Fruit fly (Drosophila melanogaster) whole organism, wandering third instar larva: ENCODE data around the gene CG10581.

ENCODE experiments used
- Myc ChIP-seq: fragments of >200 bp; optimal IDR thresholded peaks from 2 replicates; lab custom pipeline; 2017
- OdsH ChIP-seq: fragments of 200-800 bp; sonication (Bioruptor generic); optimal IDR thresholded peaks from 2 replicates; lab custom pipeline; 2016; ENCODE audit warnings: missing biosample characterization, mild to moderate bottlenecking, missing genetic modification characterization
- brk ChIP-seq: fragments of 200-800 bp; sonication (Bioruptor generic); optimal IDR thresholded peaks from 2 replicates; lab custom pipeline; 2016; ENCODE audit warnings: missing biosample characterization, mild to moderate bottlenecking, missing genetic modification characterization
- dl ChIP-seq, 2 experiments: fragments of 175-275, 200-275 bp in 1 of 2; fragments of 200-275 bp in 1 of 2; sonication (Bioruptor generic); optimal IDR thresholded peaks; lab custom pipeline; 2018; ENCODE audit warnings: mild to moderate bottlenecking in 2 of 2, missing biosample characterization in 2 of 2, missing genetic modification characterization in 2 of 2, moderate library complexity in 2 of 2; ENCODE audit not compliant: partially characterized antibody in 2 of 2, insufficient read depth in 1 of 2
- dmrt93B ChIP-seq: fragments of 200-800 bp; sonication (Bioruptor generic); optimal IDR thresholded peaks from 2 replicates; lab custom pipeline; 2018; ENCODE audit warnings: missing biosample characterization, mild to moderate bottlenecking, missing genetic modification characterization
- dsf ChIP-seq: sonication (Bioruptor generic); optimal IDR thresholded peaks from 2 replicates; lab custom pipeline; 2016; ENCODE audit warnings: missing biosample characterization, missing genetic modification characterization, borderline replicate concordance
- fru ChIP-seq: fragments of 200-800 bp; sonication (Bioruptor generic); optimal IDR thresholded peaks from 3 replicates; lab custom pipeline; 2016; ENCODE audit warnings: missing biosample characterization, mild to moderate bottlenecking, missing genetic modification characterization
- h ChIP-seq: fragments of 200-800 bp; sonication (Bioruptor generic); optimal IDR thresholded peaks from 3 replicates; lab custom pipeline; 2016; ENCODE audit warnings: missing biosample characterization, mild to moderate bottlenecking, missing genetic modification characterization
- jim ChIP-seq: fragments of 175-275, 200-325 bp; sonication (Bioruptor generic); optimal IDR thresholded peaks from 2 replicates; lab custom pipeline; 2016; ENCODE audit warnings: missing biosample characterization, mild to moderate bottlenecking, missing genetic modification characterization
- lola ChIP-seq: fragments of >200 bp; optimal IDR thresholded peaks from 2 replicates; lab custom pipeline; 2017; ENCODE audit warnings: missing biosample characterization, missing genetic modification characterization
- tai ChIP-seq: sonication (Bioruptor generic); optimal IDR thresholded peaks from 2 replicates; lab custom pipeline; 2016; ENCODE audit warnings: missing biosample characterization, missing genetic modification characterization
- usp ChIP-seq: fragments of >200 bp; optimal IDR thresholded peaks from 2 replicates; lab custom pipeline; 2017; ENCODE audit warnings: missing biosample characterization, missing genetic modification characterization

- TF ChIP-seq jim (GFP tag; lab: Kevin White, UChicago) (peak; percentile 89), lola (GFP tag; lab: Kevin White, UChicago) (no peak), OdsH (GFP tag; lab: Kevin White, UChicago) (peak; percentile 45), usp (GFP tag; lab: Kevin White, UChicago) (no peak), brk (GFP tag; lab: Kevin White, UChicago) (peak; percentile 14), tai (GFP tag; lab: Kevin White, UChicago) (no peak), dsf (GFP tag; lab: Kevin White, UChicago) (no peak), dl (GFP tag; optimal IDR thresholded peaks at IDR 0.05; lab: Kevin White, UChicago; ENCODE audit: insufficient read depth in 1 of 2, partially characterized antibody in 2 of 2) (peak in 1 of 2 experiments; percentile 9), dmrt93B (peak; percentile 48), h (GFP tag; lab: Kevin White, UChicago) (peak; percentile 71), fru (GFP tag; lab: Kevin White, UChicago) (peak; percentile 8), Myc (lab: Kevin White, UChicago) (no peak)
These were observed 6.2 kb downstream of the CG10581 start, which contains the start of gene Pdss2 for dm6 chr3L:21027657-21028255.
